Worm (Caenorhabditis elegans) whole organism, early embryonic: ENCODE measurements around the gene mel-32.

ENCODE experiments used
- F13C5.2 ChIP-seq: sonication (generic microtip); optimal IDR thresholded peaks from 2 replicates; lab custom pipeline; 2017; ENCODE audit warnings: mild to moderate bottlenecking, missing genetic modification characterization, inconsistent platforms, missing compliant biosample characterization
- aly-1 ChIP-seq: sonication (generic microtip); optimal IDR thresholded peaks from 2 replicates; lab custom pipeline; 2016; ENCODE audit warnings: missing genetic modification characterization, missing compliant biosample characterization
- ama-1 ChIP-seq: fragments of 150-350 bp; optimal IDR thresholded peaks from 2 replicates; lab custom pipeline; 2014
- ceh-13 ChIP-seq: fragments of 200-800 bp; sonication (Bioruptor generic); optimal IDR thresholded peaks from 2 replicates; lab custom pipeline; 2018; ENCODE audit warnings: mild to moderate bottlenecking, missing genetic modification characterization, missing compliant biosample characterization
- flt-1 ChIP-seq: fragments of 200-800 bp; sonication (Bioruptor generic); IDR thresholded peaks from 2 replicates; pipeline ENCODE4 v1.3.6; 2022; ENCODE audit warnings: missing genetic modification characterization, missing compliant biosample characterization
- hmg-4 ChIP-seq: fragments of 200-800 bp; sonication (Bioruptor generic); optimal IDR thresholded peaks from 2 replicates; lab custom pipeline; 2018; ENCODE audit warnings: mild to moderate bottlenecking, missing genetic modification characterization, missing compliant biosample characterization
- hnd-1 ChIP-seq: sonication (generic microtip); optimal IDR thresholded peaks from 2 replicates; lab custom pipeline; 2016; ENCODE audit warnings: missing genetic modification characterization, missing compliant biosample characterization
- sea-1 ChIP-seq: fragments of 200-800 bp; sonication (Bioruptor generic); conservative IDR thresholded peaks from 2 replicates; pipeline ENCODE4 v1.3.6; 2022; ENCODE audit warnings: missing genetic modification characterization, missing compliant biosample characterization
- tbx-37 ChIP-seq: fragments of 200-800 bp; sonication (Bioruptor generic); conservative IDR thresholded peaks from 2 replicates; pipeline ENCODE4 v1.3.6; 2022; ENCODE audit warnings: missing genetic modification reagents, missing genetic modification characterization, missing compliant biosample characterization

ce11 chrIII:6462610-6463009 lies 19.8 kb upstream of the mel-32 start, which contains the start of gene T26A5.8:
- TF ChIP-seq flt-1 (GFP tag; lab: Robert Waterston, UW) (no peak), tbx-37 (GFP tag; lab: Robert Waterston, UW) (no peak), hnd-1 (tag; lab: Kevin White, UChicago) (no peak), aly-1 (tag; lab: Kevin White, UChicago) (no peak), ama-1 (lab: Kevin White, UChicago) (no peak), F13C5.2 (tag; lab: Kevin White, UChicago) (no peak), ceh-13 (GFP tag; lab: Kevin White, UChicago) (no peak), sea-1 (GFP tag; lab: Robert Waterston, UW) (no peak), hmg-4 (GFP tag; lab: Kevin White, UChicago) (no peak)
